Worm (Caenorhabditis elegans): ENCODE data around the gene C56C10.4.

DNA sequence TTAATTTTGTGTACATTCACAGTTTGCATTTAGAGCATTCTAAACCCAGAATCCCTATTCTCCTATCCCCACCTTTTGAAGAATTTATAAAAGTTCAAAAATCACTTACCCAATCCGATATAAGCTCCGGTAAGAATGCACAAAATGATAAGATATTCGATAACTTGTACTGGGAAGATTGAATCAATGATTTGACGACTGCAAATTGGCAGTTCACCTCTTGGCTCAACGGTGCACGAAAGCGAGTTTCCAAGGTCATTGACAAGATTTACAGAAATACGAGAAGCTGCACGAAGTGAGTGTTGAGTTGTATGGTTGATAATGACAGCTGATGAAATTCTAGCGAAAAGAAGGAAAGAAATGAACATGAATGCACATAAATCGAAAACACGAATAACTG is 22.6 kb upstream of the C56C10.4 start:
- TF ChIP-seq nhr-111 (GFP tag; optimal IDR thresholded peaks at IDR 0.05) (no peak), mdl-1 (tag; optimal IDR thresholded peaks at IDR 0.05) (no peak), ama-1 (optimal IDR thresholded peaks at IDR 0.05) (no peak), dmd-9 (GFP tag; IDR thresholded peaks at IDR 0.05) (no peak), fkh-10 (GFP tag; optimal IDR thresholded peaks at IDR 0.05) (no peak), unc-62 (GFP tag; optimal IDR thresholded peaks at IDR 0.05 in 1 of 2) (peak in 1 of 2 experiments; percentile 67), unc-62 (tag; optimal IDR thresholded peaks at IDR 0.05) (no peak)
